Worm (Caenorhabditis elegans) whole organism, early embryonic: ENCODE measurements around the gene pccb-1.

Experiments
- B0310.2 ChIP-seq: sonication (generic microtip); optimal IDR thresholded peaks from 2 replicates; lab custom pipeline; 2016; ENCODE audit warnings: mild to moderate bottlenecking, missing genetic modification characterization, missing compliant biosample characterization
- F13C5.2 ChIP-seq: sonication (generic microtip); optimal IDR thresholded peaks from 2 replicates; lab custom pipeline; 2017; ENCODE audit warnings: mild to moderate bottlenecking, missing genetic modification characterization, inconsistent platforms, missing compliant biosample characterization
- aly-1 ChIP-seq: sonication (generic microtip); optimal IDR thresholded peaks from 2 replicates; lab custom pipeline; 2016; ENCODE audit warnings: missing genetic modification characterization, missing compliant biosample characterization
- ama-1 ChIP-seq: fragments of 150-350 bp; optimal IDR thresholded peaks from 2 replicates; lab custom pipeline; 2014
- ceh-13 ChIP-seq: fragments of 200-800 bp; sonication (Bioruptor generic); optimal IDR thresholded peaks from 2 replicates; lab custom pipeline; 2018; ENCODE audit warnings: mild to moderate bottlenecking, missing genetic modification characterization, missing compliant biosample characterization
- ceh-36 ChIP-seq: sonication (generic microtip); optimal IDR thresholded peaks from 2 replicates; lab custom pipeline; 2016; ENCODE audit warnings: missing genetic modification characterization, inconsistent platforms, missing compliant biosample characterization
- ets-7 ChIP-seq: sonication (generic microtip); optimal IDR thresholded peaks from 2 replicates; lab custom pipeline; 2016; ENCODE audit warnings: missing genotype, missing genetic modification characterization, missing compliant biosample characterization
- flt-1 ChIP-seq: fragments of 200-800 bp; sonication (Bioruptor generic); IDR thresholded peaks from 2 replicates; pipeline ENCODE4 v1.3.6; 2022; ENCODE audit warnings: missing genetic modification characterization, missing compliant biosample characterization
- hmbx-1 ChIP-seq: sonication (generic microtip); optimal IDR thresholded peaks from 2 replicates; lab custom pipeline; 2016; ENCODE audit warnings: mild to moderate bottlenecking, missing genetic modification characterization, missing compliant biosample characterization
- hmg-4 ChIP-seq: fragments of 200-800 bp; sonication (Bioruptor generic); optimal IDR thresholded peaks from 2 replicates; lab custom pipeline; 2018; ENCODE audit warnings: mild to moderate bottlenecking, missing genetic modification characterization, missing compliant biosample characterization
- hnd-1 ChIP-seq: sonication (generic microtip); optimal IDR thresholded peaks from 2 replicates; lab custom pipeline; 2016; ENCODE audit warnings: missing genetic modification characterization, missing compliant biosample characterization
- pes-1 ChIP-seq: fragments of 200-800 bp; sonication (Bioruptor generic); IDR thresholded peaks from 2 replicates; pipeline ENCODE4 v1.3.6; 2022; ENCODE audit warnings: missing genetic modification reagents, missing genetic modification characterization, missing compliant biosample characterization
- scrt-1 ChIP-seq: fragments of 200-800 bp; sonication (Bioruptor generic); IDR thresholded peaks from 2 replicates; pipeline ENCODE4 v1.3.6; 2022; ENCODE audit warnings: missing genetic modification characterization, missing compliant biosample characterization
- sea-1 ChIP-seq: fragments of 200-800 bp; sonication (Bioruptor generic); conservative IDR thresholded peaks from 2 replicates; pipeline ENCODE4 v1.3.6; 2022; ENCODE audit warnings: missing genetic modification characterization, missing compliant biosample characterization
- tbx-11 ChIP-seq: fragments of 200-800 bp; sonication (Bioruptor generic); IDR thresholded peaks from 2 replicates; pipeline ENCODE4 v1.3.6; 2022; ENCODE audit warnings: missing genetic modification characterization, missing compliant biosample characterization
- tbx-37 ChIP-seq: fragments of 200-800 bp; sonication (Bioruptor generic); conservative IDR thresholded peaks from 2 replicates; pipeline ENCODE4 v1.3.6; 2022; ENCODE audit warnings: missing genetic modification reagents, missing genetic modification characterization, missing compliant biosample characterization
- tra-4 ChIP-seq: sonication (generic microtip); optimal IDR thresholded peaks from 2 replicates; lab custom pipeline; 2017; ENCODE audit warnings: missing genetic modification characterization, missing compliant biosample characterization

Gene pccb-1

ce11 chrX:3115134-3116032, 26.0 kb downstream of the pccb-1 start:
- TF ChIP-seq tbx-37 (GFP tag; lab: Robert Waterston, UW) (no peak), pes-1 (no peak), hmg-4 (GFP tag; lab: Kevin White, UChicago) (no peak), flt-1 (GFP tag; lab: Robert Waterston, UW) (no peak), ceh-36 (no peak), B0310.2 (tag; lab: Kevin White, UChicago) (no peak), scrt-1 (GFP tag; lab: Robert Waterston, UW) (no peak), ama-1 (lab: Kevin White, UChicago) (no peak), sea-1 (GFP tag; lab: Robert Waterston, UW) (no peak)

- TF ChIP-seq pes-1 = peak; percentile 52; the same call in 1 of the 2 replicates
- no peak for TF ChIP-seq tbx-11 (GFP tag; lab: Robert Waterston, UW)
- no peak for TF ChIP-seq tbx-37 (GFP tag; lab: Robert Waterston, UW)
- no peak for TF ChIP-seq tra-4 (tag; lab: Kevin White, UChicago)
- TF ChIP-seq hmg-4 (GFP tag; lab: Kevin White, UChicago) = peak; percentile 21
- TF ChIP-seq F13C5.2 (tag; lab: Kevin White, UChicago) = peak; percentile 30
- no peak for TF ChIP-seq hmbx-1 (tag; lab: Kevin White, UChicago)
These were observed 26.9 kb downstream of the pccb-1 start, which contains the start of gene mai-1 for ce11 chrX:3116033-3116876. Gene mai-1 (minus strand): TSS chrX:3116589.

ce11 chrX:3117204-3117603, 27.9 kb downstream of the pccb-1 start:
- TF ChIP-seq ceh-36 (no peak), ama-1 (lab: Kevin White, UChicago) (peak; percentile 40), ceh-13 (no peak)

- TF ChIP-seq ama-1 (lab: Kevin White, UChicago) = peak; percentile 39
- TF ChIP-seq ceh-36 = no peak
These were observed 29.4 kb downstream of the pccb-1 start for ce11 chrX:3118596-3119287.

- TF ChIP-seq hmg-4 (GFP tag; lab: Kevin White, UChicago) (no peak), hmbx-1 (tag; lab: Kevin White, UChicago) (no peak), aly-1 (tag; lab: Kevin White, UChicago) (no peak), tbx-37 (GFP tag; lab: Robert Waterston, UW) (no peak), sea-1 (GFP tag; lab: Robert Waterston, UW) (no peak), ceh-36 (no peak), pes-1 (no peak), ceh-13 (no peak), ets-7 (no peak), hnd-1 (tag; lab: Kevin White, UChicago) (no peak), B0310.2 (tag; lab: Kevin White, UChicago) (no peak), tbx-11 (GFP tag; lab: Robert Waterston, UW) (no peak), tra-4 (tag; lab: Kevin White, UChicago) (no peak)
These were observed 30.3 kb downstream of the pccb-1 start for ce11 chrX:3119606-3120005.

ce11 chrX:3126233-3126632, 36.9 kb downstream of the pccb-1 start:
- TF ChIP-seq ets-7 = no peak

- TF ChIP-seq hnd-1 (tag; lab: Kevin White, UChicago) (no peak), F13C5.2 (tag; lab: Kevin White, UChicago) (no peak), ets-7 (no peak), flt-1 (GFP tag; lab: Robert Waterston, UW) (no peak), pes-1 (no peak), hmg-4 (GFP tag; lab: Kevin White, UChicago) (no peak), ama-1 (lab: Kevin White, UChicago) (no peak), sea-1 (GFP tag; lab: Robert Waterston, UW) (no peak), tra-4 (tag; lab: Kevin White, UChicago) (no peak), ceh-36 (no peak), tbx-37 (GFP tag; lab: Robert Waterston, UW) (no peak), tbx-11 (GFP tag; lab: Robert Waterston, UW) (no peak), scrt-1 (GFP tag; lab: Robert Waterston, UW) (no peak), hmbx-1 (tag; lab: Kevin White, UChicago) (no peak), aly-1 (tag; lab: Kevin White, UChicago) (no peak), ceh-13 (no peak)
These were observed 37.6 kb downstream of the pccb-1 start, which contains the start of gene spc-1 for ce11 chrX:3126979-3127378. Gene spc-1 (minus strand): TSS chrX:3127079.
